Fruit fly (Drosophila melanogaster) whole organism, embryonic: ENCODE data around the gene shakB.
A peak's percentile ranks its signal among the peaks of the same experiment; 100 is the strongest.

ENCODE experiments used
- Awh ChIP-seq: fragments of 200-800 bp; sonication (Bioruptor generic); IDR thresholded peaks from 2 replicates; pipeline ENCODE4, ENCODE4 v1.3.6; 2022; ENCODE audit warnings: missing biosample characterization, missing genetic modification characterization
- BtbVII ChIP-seq: fragments of 200-800 bp; sonication (Bioruptor generic); optimal IDR thresholded peaks from 3 replicates; lab custom pipeline; 2017; ENCODE audit warnings: missing biosample characterization, mild to moderate bottlenecking, missing genetic modification characterization
- CG11247 ChIP-seq: fragments of 200-800 bp; sonication (Bioruptor generic); IDR thresholded peaks from 2 replicates; pipeline ENCODE4 v1.3.6; 2022; ENCODE audit warnings: missing biosample characterization, missing genetic modification characterization
- CG11456 ChIP-seq: fragments of 200-800 bp; sonication (Bioruptor generic); IDR thresholded peaks from 3 replicates; pipeline ENCODE4 v1.3.6; 2022; ENCODE audit warnings: missing biosample characterization, missing genetic modification characterization
- CG11504 ChIP-seq: fragments of 200-800 bp; sonication (Bioruptor generic); optimal IDR thresholded peaks from 3 replicates; lab custom pipeline; 2019; ENCODE audit warnings: missing biosample characterization, mild to moderate bottlenecking, missing genetic modification characterization, moderate library complexity
- CG11560 ChIP-seq: fragments of 200-800 bp; sonication (Bioruptor generic); IDR thresholded peaks from 3 replicates; pipeline ENCODE4 v1.3.6; 2022; ENCODE audit warnings: missing biosample characterization, missing genetic modification characterization
- CG12391 ChIP-seq: fragments of 200-800 bp; sonication (Bioruptor generic); optimal IDR thresholded peaks from 3 replicates; lab custom pipeline; 2018; ENCODE audit warnings: missing biosample characterization, mild to moderate bottlenecking, missing genetic modification characterization, moderate library complexity
- CG13424 ChIP-seq: fragments of 200-800 bp; sonication (Bioruptor generic); optimal IDR thresholded peaks from 2 replicates; lab custom pipeline; 2019; ENCODE audit warnings: missing biosample characterization, mild to moderate bottlenecking, missing genetic modification characterization, moderate library complexity
- CG13775 ChIP-seq: fragments of 200-800 bp; sonication (Bioruptor generic); optimal IDR thresholded peaks from 3 replicates; lab custom pipeline; 2017; ENCODE audit warnings: missing biosample characterization, mild to moderate bottlenecking, missing genetic modification characterization
- CG15514 ChIP-seq: fragments of 200-800 bp; sonication (Bioruptor generic); optimal IDR thresholded peaks from 3 replicates; lab custom pipeline; 2017; ENCODE audit warnings: missing biosample characterization, missing genetic modification characterization, mild to moderate bottlenecking, moderate library complexity, missing genetic modification reagents
- CG15601 ChIP-seq: fragments of 200-800 bp; sonication (Bioruptor generic); optimal IDR thresholded peaks from 3 replicates; lab custom pipeline; 2019; ENCODE audit warnings: missing biosample characterization, mild to moderate bottlenecking, missing genetic modification characterization, moderate library complexity
- CG18262 ChIP-seq: fragments of 200-800 bp; optimal IDR thresholded peaks from 3 replicates; lab custom pipeline; 2019; ENCODE audit warnings: missing biosample characterization, mild to moderate bottlenecking, missing genetic modification characterization, moderate library complexity
- CG1832 ChIP-seq: fragments of 200-800 bp; sonication (Bioruptor generic); optimal IDR thresholded peaks from 2 replicates; lab custom pipeline; 2017; ENCODE audit warnings: missing biosample characterization, mild to moderate bottlenecking, missing genetic modification characterization, inconsistent platforms
- CG2712 ChIP-seq: fragments of 200-800 bp; optimal IDR thresholded peaks from 3 replicates; lab custom pipeline; 2019; ENCODE audit warnings: missing biosample characterization, mild to moderate bottlenecking, missing genetic modification characterization, moderate library complexity
- CG30403 ChIP-seq: fragments of 200-800 bp; sonication (Bioruptor generic); optimal IDR thresholded peaks from 3 replicates; lab custom pipeline; 2016; ENCODE audit warnings: missing biosample characterization, missing genetic modification characterization
- CG31441 ChIP-seq: fragments of 200-800 bp; sonication (Bioruptor generic); IDR thresholded peaks from 2 replicates; pipeline ENCODE4 v1.3.6; 2022; ENCODE audit warnings: missing biosample characterization, missing genetic modification characterization
- CG32772 ChIP-seq: fragments of 200-800 bp; sonication (Bioruptor generic); IDR thresholded peaks from 2 replicates; pipeline ENCODE4 v1.3.6; 2022; ENCODE audit warnings: missing biosample characterization, missing genetic modification characterization
- CG3838 ChIP-seq: fragments of 200-800 bp; sonication (Bioruptor generic); optimal IDR thresholded peaks from 3 replicates; lab custom pipeline; 2016; ENCODE audit warnings: missing biosample characterization, missing genetic modification characterization
- CG7839 ChIP-seq: fragments of 200-800 bp; sonication (Bioruptor generic); optimal IDR thresholded peaks from 3 replicates; lab custom pipeline; 2018; ENCODE audit warnings: missing biosample characterization, mild to moderate bottlenecking, missing genetic modification characterization, moderate library complexity
- CG8089 ChIP-seq: fragments of 200-800 bp; sonication (Bioruptor generic); optimal IDR thresholded peaks from 3 replicates; lab custom pipeline; 2016; ENCODE audit warnings: missing biosample characterization, missing genetic modification characterization
- CG9727 ChIP-seq: fragments of 200-800 bp; sonication (Bioruptor generic); optimal IDR thresholded peaks from 3 replicates; lab custom pipeline; 2017; ENCODE audit warnings: missing biosample characterization, mild to moderate bottlenecking, missing genetic modification characterization
- CoRest ChIP-seq: fragments of 200-800 bp; sonication (Bioruptor generic); optimal IDR thresholded peaks from 3 replicates; lab custom pipeline; 2018; ENCODE audit warnings: missing biosample characterization, mild to moderate bottlenecking, missing genetic modification characterization, moderate library complexity
- Doc2 ChIP-seq: fragments of 200-800 bp; sonication (Bioruptor generic); IDR thresholded peaks from 2 replicates; pipeline ENCODE4 v1.3.6; 2022; ENCODE audit warnings: missing biosample characterization, missing genetic modification characterization
- Drgx ChIP-seq: fragments of 200-800 bp; sonication (Bioruptor generic); IDR thresholded peaks from 2 replicates; pipeline ENCODE4 v1.3.6; 2022; ENCODE audit warnings: missing biosample characterization, missing genetic modification characterization
- Eip74EF ChIP-seq, 2 experiments: fragments of 200-800 bp in 1 of 2; fragments of >200 bp in 1 of 2; sonication (Bioruptor generic) in 1 of 2; optimal IDR thresholded peaks; 2 replicates each; lab custom pipeline; 2017 to 2019; ENCODE audit warnings: missing biosample characterization in 2 of 2, missing genetic modification characterization in 2 of 2, mild to moderate bottlenecking in 1 of 2, moderate library complexity in 1 of 2
- Gug ChIP-seq: fragments of 200-800 bp; sonication (Bioruptor generic); IDR thresholded peaks from 4 replicates; pipeline ENCODE4 v1.3.6; 2022; ENCODE audit warnings: missing biosample characterization, missing genetic modification characterization
- H15 ChIP-seq: fragments of 200-800 bp; sonication (Bioruptor generic); IDR thresholded peaks from 3 replicates; pipeline ENCODE4 v1.3.6; 2022; ENCODE audit warnings: missing biosample characterization, missing genetic modification characterization
- HLH4C ChIP-seq: fragments of 200-800 bp; sonication (Bioruptor generic); IDR thresholded peaks from 3 replicates; pipeline ENCODE4 v1.3.6; 2022; ENCODE audit warnings: missing biosample characterization, missing genetic modification characterization; ENCODE audit not compliant: partially characterized antibody
- HLH54F ChIP-seq: fragments of 200-800 bp; sonication (Bioruptor generic); optimal IDR thresholded peaks from 3 replicates; lab custom pipeline; 2016; ENCODE audit warnings: missing biosample characterization, missing genetic modification characterization
- Hr51 ChIP-seq, 2 experiments: fragments of 200-800 bp; sonication (Bioruptor generic); optimal IDR thresholded peaks; 2 replicates in 1 of 2; 3 replicates in 1 of 2; lab custom pipeline; 2016 to 2018; ENCODE audit warnings: missing biosample characterization in 2 of 2, missing genetic modification characterization in 2 of 2, mild to moderate bottlenecking in 1 of 2, moderate library complexity in 1 of 2
- Max ChIP-seq: fragments of 200-800 bp; sonication (Bioruptor generic); optimal IDR thresholded peaks from 2 replicates; lab custom pipeline; 2016; ENCODE audit warnings: missing biosample characterization, mild to moderate bottlenecking, missing genetic modification characterization
- Meics ChIP-seq: fragments of 200-800 bp; sonication (Bioruptor generic); optimal IDR thresholded peaks from 2 replicates; lab custom pipeline; 2017; ENCODE audit warnings: missing biosample characterization, mild to moderate bottlenecking, missing genetic modification characterization
- Oli ChIP-seq: fragments of 200-800 bp; sonication (Bioruptor generic); optimal IDR thresholded peaks from 2 replicates; lab custom pipeline; 2018; ENCODE audit warnings: missing biosample characterization, mild to moderate bottlenecking, missing genetic modification characterization, moderate library complexity
- Opbp ChIP-seq: fragments of 200-800 bp; sonication (Bioruptor generic); IDR thresholded peaks from 3 replicates; pipeline ENCODE4 v1.3.6; 2022; ENCODE audit warnings: missing biosample characterization, missing genetic modification characterization; ENCODE audit not compliant: partially characterized antibody
- Side ChIP-seq: fragments of 200-800 bp; sonication (Bioruptor generic); optimal IDR thresholded peaks from 2 replicates; lab custom pipeline; 2016; ENCODE audit warnings: missing biosample characterization, missing genetic modification characterization
- Sox100B ChIP-seq: fragments of 200-800 bp; sonication (Bioruptor generic); optimal IDR thresholded peaks from 3 replicates; lab custom pipeline; 2018; ENCODE audit warnings: missing biosample characterization, mild to moderate bottlenecking, missing genetic modification characterization
- al ChIP-seq: fragments of 200-800 bp; sonication (Bioruptor generic); IDR thresholded peaks from 2 replicates; pipeline ENCODE4 v1.3.6; 2022; ENCODE audit warnings: missing biosample characterization, missing genetic modification characterization
- bab2 ChIP-seq: fragments of 200-800 bp; sonication (Bioruptor generic); optimal IDR thresholded peaks from 2 replicates; lab custom pipeline; 2016; ENCODE audit warnings: missing biosample characterization, missing genetic modification characterization
- bcd ChIP-seq: fragments of 200-800 bp; sonication (Bioruptor generic); optimal IDR thresholded peaks from 2 replicates; lab custom pipeline; 2017; ENCODE audit warnings: missing biosample characterization, mild to moderate bottlenecking, missing genetic modification characterization
- bsh ChIP-seq, 2 experiments: fragments of 200-800 bp; sonication (Bioruptor generic); optimal IDR thresholded peaks; 2 replicates each; lab custom pipeline; 2017 to 2018; ENCODE audit warnings: mild to moderate bottlenecking in 2 of 2, missing biosample characterization in 2 of 2, missing genetic modification characterization in 2 of 2, moderate library complexity in 1 of 2
- dmrt11E ChIP-seq: fragments of 200-800 bp; sonication (Bioruptor generic); optimal IDR thresholded peaks from 3 replicates; lab custom pipeline; 2018; ENCODE audit warnings: missing biosample characterization, mild to moderate bottlenecking, missing genetic modification characterization, moderate library complexity
- dmrt99B ChIP-seq: fragments of 200-800 bp; sonication (Bioruptor generic); optimal IDR thresholded peaks from 2 replicates; lab custom pipeline; 2018; ENCODE audit warnings: missing biosample characterization, mild to moderate bottlenecking, missing genetic modification characterization, moderate library complexity
- dpn ChIP-seq, 2 experiments: fragments of 200-800 bp; sonication (Bioruptor generic); optimal IDR thresholded peaks; 3 replicates each; lab custom pipeline; 2016; ENCODE audit warnings: missing biosample characterization in 2 of 2, missing genetic modification characterization in 2 of 2
- lola ChIP-seq, 3 experiments: fragments of >200 bp in 2 of 3; fragments of 200-800 bp in 1 of 3; sonication (Bioruptor generic) in 1 of 3; optimal IDR thresholded peaks; 2 replicates each; lab custom pipeline; 2017 to 2019; ENCODE audit warnings: missing biosample characterization in 3 of 3, missing genetic modification characterization in 3 of 3, mild to moderate bottlenecking in 1 of 3, moderate library complexity in 1 of 3
- nmo ChIP-seq: fragments of 200-800 bp; sonication (Bioruptor generic); optimal IDR thresholded peaks from 2 replicates; lab custom pipeline; 2018; ENCODE audit warnings: missing biosample characterization, mild to moderate bottlenecking, missing genetic modification characterization, moderate library complexity
- pb ChIP-seq: fragments of 200-800 bp; sonication (Bioruptor generic); optimal IDR thresholded peaks from 3 replicates; lab custom pipeline; 2016; ENCODE audit warnings: missing biosample characterization, missing genetic modification characterization
- sc ChIP-seq, 3 experiments: fragments of >200 bp in 2 of 3; fragments of 200-800 bp in 1 of 3; sonication (Bioruptor generic) in 1 of 3; optimal IDR thresholded peaks; 2 replicates in 2 of 3; 3 replicates in 1 of 3; lab custom pipeline; 2017; ENCODE audit warnings: mild to moderate bottlenecking in 1 of 3, missing biosample characterization in 1 of 3, missing genetic modification characterization in 1 of 3, missing genetic modification reagents in 1 of 3
- scrt ChIP-seq: fragments of 200-800 bp; sonication (Bioruptor generic); optimal IDR thresholded peaks from 2 replicates; lab custom pipeline; 2018; ENCODE audit warnings: missing biosample characterization, mild to moderate bottlenecking, missing genetic modification characterization, moderate library complexity
- zfh2 ChIP-seq: fragments of 200-800 bp; sonication (Bioruptor generic); optimal IDR thresholded peaks from 2 replicates; lab custom pipeline; 2016; ENCODE audit warnings: missing biosample characterization, missing genetic modification characterization

shakB gene

dm6 chrX:20756447-20756846 lies 170.4 kb downstream of the shakB start:
- peak; percentile 22 for TF ChIP-seq Sox100B (GFP tag; lab: Kevin White, UChicago)
- TF ChIP-seq CG18262 (tag; lab: Kevin White, UChicago) = peak; percentile 48
- no peak for TF ChIP-seq Drgx (GFP tag; lab: Robert Waterston, UW)
- TF ChIP-seq CoRest (tag; lab: Kevin White, UChicago) = peak; percentile 26
- TF ChIP-seq CG15514 (GFP tag; lab: Kevin White, UChicago) = no peak
- peak; percentile 13 for TF ChIP-seq CG7839 (tag; lab: Kevin White, UChicago)
- TF ChIP-seq dpn (GFP tag; optimal IDR thresholded peaks at IDR 0.05; lab: Kevin White, UChicago) = no peak
- peak; percentile 5 for TF ChIP-seq CG13424 (tag; lab: Kevin White, UChicago)
- no peak for TF ChIP-seq Doc2 (GFP tag; lab: Robert Waterston, UW)
- no peak for TF ChIP-seq Gug (GFP tag; lab: Robert Waterston, UW)
- TF ChIP-seq CG11456 = no peak
- TF ChIP-seq bsh (GFP tag; optimal IDR thresholded peaks at IDR 0.05; lab: Kevin White, UChicago) = peak in 1 of 2 experiments; percentile 18
- TF ChIP-seq Awh (GFP tag; lab: Robert Waterston, UW) = no peak
- no peak for TF ChIP-seq HLH4C (GFP tag; lab: Robert Waterston, UW)
- no peak for TF ChIP-seq HLH54F (GFP tag; lab: Kevin White, UChicago)
- TF ChIP-seq CG11247 (GFP tag; lab: Robert Waterston, UW) = no peak
- no peak for TF ChIP-seq H15 (GFP tag; lab: Robert Waterston, UW)
- TF ChIP-seq CG11504 = peak; percentile 40
- no peak for TF ChIP-seq CG3838
- TF ChIP-seq Opbp = no peak
- no peak for TF ChIP-seq pb (GFP tag; lab: Kevin White, UChicago)
- no peak for TF ChIP-seq Side
- no peak for TF ChIP-seq CG13775 (GFP tag; lab: Kevin White, UChicago)
- peak; percentile 25 for TF ChIP-seq dmrt11E
- TF ChIP-seq Max (GFP tag; lab: Kevin White, UChicago) = no peak
- no peak for TF ChIP-seq bcd (GFP tag; lab: Kevin White, UChicago)
- TF ChIP-seq CG11560 (tag; lab: Robert Waterston, UW) = no peak
- TF ChIP-seq nmo (GFP tag; lab: Kevin White, UChicago) = peak; percentile 34
- TF ChIP-seq sc (optimal IDR thresholded peaks at IDR 0.05; lab: Kevin White, UChicago) = no peak
- TF ChIP-seq sc (GFP tag; optimal IDR thresholded peaks at IDR 0.05; lab: Kevin White, UChicago) = peak; percentile 5
- TF ChIP-seq dmrt99B (tag; lab: Kevin White, UChicago) = peak; percentile 22
- peak; percentile 11 for TF ChIP-seq CG30403
- no peak for TF ChIP-seq al
- TF ChIP-seq scrt (GFP tag; lab: Kevin White, UChicago) = no peak
- TF ChIP-seq BtbVII = no peak
- peak; percentile 31 for TF ChIP-seq CG9727 (GFP tag; lab: Kevin White, UChicago)
- no peak for TF ChIP-seq CG32772
- peak; percentile 28 for TF ChIP-seq Oli (tag; lab: Kevin White, UChicago)
- peak; percentile 4 for TF ChIP-seq Meics
- TF ChIP-seq Eip74EF (GFP tag; optimal IDR thresholded peaks at IDR 0.05; lab: Kevin White, UChicago) = no peak
- no peak for TF ChIP-seq CG8089 (GFP tag; lab: Kevin White, UChicago)
- peak; percentile 14 for TF ChIP-seq CG12391
- 0 out of 2 replicates have a peak, but pooled peaks have one; percentile 25 for TF ChIP-seq CG31441 (GFP tag; lab: Robert Waterston, UW)
- peak in 1 of 2 experiments; percentile 5 for TF ChIP-seq Hr51 (GFP tag; optimal IDR thresholded peaks at IDR 0.05; lab: Kevin White, UChicago)
- TF ChIP-seq lola (GFP tag; optimal IDR thresholded peaks at IDR 0.05; lab: Kevin White, UChicago) = peak in 1 of 3 experiments; percentile 55
- TF ChIP-seq CG2712 = peak; percentile 33
- no peak for TF ChIP-seq bab2
- no peak for TF ChIP-seq zfh2
- TF ChIP-seq CG15601 (tag; lab: Kevin White, UChicago) = no peak
- TF ChIP-seq CG1832 (GFP tag; lab: Kevin White, UChicago) = no peak
